Worm (Caenorhabditis elegans) whole organism, L4 larva: ENCODE data around the gene F41G3.21.

Experiments
- D1046.2 ChIP-seq: fragments of 200-800 bp; sonication (Bioruptor generic); IDR thresholded peaks from 2 replicates; pipeline ENCODE4 v1.3.6; 2022; ENCODE audit warnings: missing genetic modification characterization, missing compliant biosample characterization
- T20F7.1 ChIP-seq: fragments of 200-800 bp; sonication (Bioruptor generic); optimal IDR thresholded peaks from 2 replicates; lab custom pipeline; 2018; ENCODE audit warnings: mild to moderate bottlenecking, missing genetic modification characterization, missing compliant biosample characterization
- T26A8.4 ChIP-seq: fragments of 200-800 bp; sonication (Bioruptor generic); IDR thresholded peaks from 2 replicates; pipeline ENCODE4 v1.3.6; 2022; ENCODE audit warnings: missing genetic modification characterization, missing compliant biosample characterization
- Y5F2A.4 ChIP-seq: fragments of 200-800 bp; sonication (Bioruptor generic); optimal IDR thresholded peaks from 2 replicates; lab custom pipeline; 2018; ENCODE audit warnings: mild to moderate bottlenecking, missing genetic modification characterization, missing compliant biosample characterization
- ZK337.2 ChIP-seq: fragments of 200-800 bp; sonication (Bioruptor generic); IDR thresholded peaks from 2 replicates; pipeline ENCODE4 v1.3.6; 2022; ENCODE audit warnings: missing genetic modification reagents, missing genetic modification characterization, missing compliant biosample characterization
- aha-1 ChIP-seq: fragments of 150-350 bp; peaks from one replicate; lab custom pipeline; 2014; ENCODE audit warnings: missing biosample characterization, missing genetic modification characterization
- ceh-20 ChIP-seq: fragments of 200-800 bp; sonication (Bioruptor generic); IDR thresholded peaks from 2 replicates; pipeline ENCODE4 v1.3.6; 2022; ENCODE audit warnings: missing genetic modification reagents, missing genetic modification characterization, missing compliant biosample characterization
- ceh-82 ChIP-seq: sonication (generic microtip); optimal IDR thresholded peaks from 2 replicates; lab custom pipeline; 2017; ENCODE audit warnings: missing biosample characterization, missing genetic modification characterization
- ces-1 ChIP-seq: fragments of 150-350 bp; sonication (generic microtip); optimal IDR thresholded peaks from 4 replicates; lab custom pipeline; 2014; ENCODE audit warnings: missing biosample characterization, missing genetic modification reagents, missing genetic modification characterization
- cey-2 ChIP-seq: sonication (generic microtip); optimal IDR thresholded peaks from 3 replicates; lab custom pipeline; 2017; ENCODE audit warnings: missing genetic modification characterization, mild to moderate bottlenecking, missing compliant biosample characterization, antibody characterized with exemption, borderline replicate concordance; ENCODE audit not compliant: insufficient read depth
- ctbp-1 ChIP-seq: fragments of 200-800 bp; sonication (Bioruptor generic); IDR thresholded peaks from 2 replicates; pipeline ENCODE4 v1.3.6; 2022; ENCODE audit warnings: missing genetic modification reagents, missing genetic modification characterization, missing compliant biosample characterization
- daf-8 ChIP-seq: fragments of 200-800 bp; sonication (Bioruptor generic); IDR thresholded peaks from 2 replicates; pipeline ENCODE4 v1.3.6; 2022; ENCODE audit warnings: missing genetic modification characterization, missing compliant biosample characterization
- dmd-9 ChIP-seq: fragments of 200-800 bp; sonication (Bioruptor generic); IDR thresholded peaks from 2 replicates; pipeline ENCODE4 v1.3.6; 2022; ENCODE audit warnings: missing genetic modification reagents, missing genetic modification characterization, missing compliant biosample characterization
- dpl-1 ChIP-seq: fragments of 150-350 bp; optimal IDR thresholded peaks from 2 replicates; lab custom pipeline; 2014; ENCODE audit warnings: missing biosample characterization, missing genetic modification reagents, missing genetic modification characterization
- duxl-1 ChIP-seq: sonication (generic microtip); optimal IDR thresholded peaks from 2 replicates; lab custom pipeline; 2016; ENCODE audit warnings: mild to moderate bottlenecking, missing genetic modification characterization, moderate library complexity, missing compliant biosample characterization; ENCODE audit not compliant: poor library complexity
- fkh-10 ChIP-seq: fragments of 150-350 bp; optimal IDR thresholded peaks from 2 replicates; lab custom pipeline; 2014; ENCODE audit warnings: missing biosample characterization, missing genetic modification reagents, missing genetic modification characterization
- fos-1 ChIP-seq: fragments of 150-350 bp; optimal IDR thresholded peaks from 2 replicates; lab custom pipeline; 2014; ENCODE audit warnings: missing biosample characterization, missing genetic modification characterization
- hlh-30 ChIP-seq: sonication (generic microtip); optimal IDR thresholded peaks from 2 replicates; lab custom pipeline; 2017; ENCODE audit warnings: antibody characterized with exemption, mild to moderate bottlenecking, missing genetic modification characterization, missing compliant biosample characterization; ENCODE audit not compliant: insufficient read depth
- hmg-1.1 ChIP-seq: fragments of 200-800 bp; sonication (Bioruptor generic); IDR thresholded peaks from 2 replicates; pipeline ENCODE4 v1.3.6; 2022; ENCODE audit warnings: missing genetic modification reagents, missing genetic modification characterization, missing compliant biosample characterization
- jun-1 ChIP-seq: fragments of 150-350 bp; optimal IDR thresholded peaks from 2 replicates; lab custom pipeline; 2014; ENCODE audit warnings: missing biosample characterization, missing genetic modification reagents, missing genetic modification characterization
- lir-3 ChIP-seq: sonication (generic microtip); optimal IDR thresholded peaks from 2 replicates; lab custom pipeline; 2016; ENCODE audit warnings: mild to moderate bottlenecking, missing genetic modification characterization, missing compliant biosample characterization
- lsy-2 ChIP-seq, 2 experiments: fragments of 150-350 bp in 1 of 2; sonication (generic microtip) in 1 of 2; optimal IDR thresholded peaks; 2 replicates each; lab custom pipeline; 2014 to 2017; ENCODE audit warnings: missing biosample characterization in 2 of 2, missing genetic modification characterization in 2 of 2
- madf-5 ChIP-seq, 2 experiments: fragments of 200-800 bp; sonication (Bioruptor generic); IDR thresholded peaks; 2 replicates each; pipeline ENCODE4 v1.3.6; 2022; ENCODE audit warnings: missing compliant biosample characterization in 2 of 2, missing genetic modification characterization in 2 of 2
- madf-9 ChIP-seq: fragments of 200-800 bp; sonication (Bioruptor generic); conservative IDR thresholded peaks from 2 replicates; pipeline ENCODE4 v1.3.6; 2022; ENCODE audit warnings: missing genetic modification reagents, missing genetic modification characterization, missing compliant biosample characterization
- mdl-1 ChIP-seq, 2 experiments: fragments of 150-350 bp in 1 of 2; sonication (generic microtip) in 1 of 2; optimal IDR thresholded peaks; 2 replicates each; lab custom pipeline; 2014 to 2017; ENCODE audit warnings: missing biosample characterization in 2 of 2, missing genetic modification characterization in 2 of 2
- mdt-29 ChIP-seq: fragments of 200-800 bp; sonication (Bioruptor generic); IDR thresholded peaks from 2 replicates; pipeline ENCODE4 v1.3.6; 2022; ENCODE audit warnings: missing genetic modification reagents, missing genetic modification characterization, missing compliant biosample characterization
- mep-1 ChIP-seq: fragments of 150-350 bp; sonication (generic microtip); optimal IDR thresholded peaks from 3 replicates; lab custom pipeline; 2014; ENCODE audit warnings: missing biosample characterization, missing genetic modification characterization
- nhr-10 ChIP-seq: fragments of 150-350 bp; optimal IDR thresholded peaks from 2 replicates; lab custom pipeline; 2014; ENCODE audit warnings: missing biosample characterization, missing genetic modification characterization
- nhr-11 ChIP-seq: fragments of 150-350 bp; optimal IDR thresholded peaks from 2 replicates; lab custom pipeline; 2014; ENCODE audit warnings: missing biosample characterization, missing genetic modification characterization
- nhr-237 ChIP-seq: sonication (generic microtip); optimal IDR thresholded peaks from 2 replicates; lab custom pipeline; 2017; ENCODE audit warnings: missing biosample characterization, missing genetic modification characterization
- nhr-28 ChIP-seq: fragments of 150-350 bp; optimal IDR thresholded peaks from 2 replicates; lab custom pipeline; 2014; ENCODE audit warnings: missing biosample characterization, missing genetic modification characterization
- nhr-6 ChIP-seq: fragments of 150-350 bp; optimal IDR thresholded peaks from 2 replicates; lab custom pipeline; 2014; ENCODE audit warnings: missing biosample characterization, missing genetic modification characterization
- nhr-77 ChIP-seq: fragments of 150-350 bp; optimal IDR thresholded peaks from 2 replicates; lab custom pipeline; 2014; ENCODE audit warnings: missing biosample characterization, missing genetic modification characterization
- php-3 ChIP-seq: fragments of 200-800 bp; sonication (Bioruptor generic); IDR thresholded peaks from 2 replicates; pipeline ENCODE4 v1.3.6; 2022; ENCODE audit warnings: missing genetic modification reagents, missing genetic modification characterization, missing compliant biosample characterization
- rbr-2 ChIP-seq: sonication (generic microtip); optimal IDR thresholded peaks from 2 replicates; lab custom pipeline; 2016; ENCODE audit warnings: missing genotype, missing genetic modification characterization, missing compliant biosample characterization
- set-16 ChIP-seq: fragments of 200-800 bp; sonication (Bioruptor generic); IDR thresholded peaks from 2 replicates; pipeline ENCODE4 v1.3.6; 2022; ENCODE audit warnings: missing genetic modification reagents, missing genetic modification characterization, missing compliant biosample characterization
- snpc-1.2 ChIP-seq: fragments of 200-800 bp; sonication (Bioruptor generic); IDR thresholded peaks from 2 replicates; pipeline ENCODE4 v1.3.6; 2022; ENCODE audit warnings: missing genetic modification reagents, missing genetic modification characterization, missing compliant biosample characterization
- snpc-4 ChIP-seq: fragments of 150-350 bp; optimal IDR thresholded peaks from 2 replicates; lab custom pipeline; 2014; ENCODE audit warnings: missing biosample characterization, missing genetic modification characterization
- tag-97 ChIP-seq: fragments of 200-800 bp; sonication (Bioruptor generic); IDR thresholded peaks from 2 replicates; pipeline ENCODE4 v1.3.6; 2022; ENCODE audit warnings: missing genetic modification characterization, missing compliant biosample characterization
- tra-1 ChIP-seq: fragments of 200-800 bp; sonication (Bioruptor generic); IDR thresholded peaks from 2 replicates; pipeline ENCODE4 v1.3.6; 2022; ENCODE audit warnings: missing genetic modification reagents, missing genetic modification characterization, missing compliant biosample characterization
- unc-130 ChIP-seq: sonication (generic microtip); optimal IDR thresholded peaks from 2 replicates; lab custom pipeline; 2016; ENCODE audit warnings: missing genetic modification reagents, missing genetic modification characterization, missing compliant biosample characterization
- unc-39 ChIP-seq: sonication (generic microtip); optimal IDR thresholded peaks from 2 replicates; lab custom pipeline; 2017; ENCODE audit warnings: missing biosample characterization, missing genetic modification characterization
- unc-62 ChIP-seq, 3 experiments: fragments of 150-350 bp in 1 of 3; sonication (generic microtip); optimal IDR thresholded peaks in 2 of 3; peaks in 1 of 3; 1 replicate in 1 of 3; 2 replicates in 2 of 3; lab custom pipeline; 2014 to 2017; ENCODE audit warnings: missing biosample characterization in 3 of 3, missing genetic modification characterization in 3 of 3, missing genetic modification reagents in 3 of 3, missing genotype in 1 of 3
- zfp-2 ChIP-seq: sonication (generic microtip); optimal IDR thresholded peaks from 2 replicates; lab custom pipeline; 2016; ENCODE audit warnings: mild to moderate bottlenecking, missing genetic modification characterization, missing compliant biosample characterization
- zfp-3 ChIP-seq: fragments of 200-800 bp; sonication (Bioruptor generic); conservative IDR thresholded peaks from 2 replicates; pipeline ENCODE4 v1.3.6; 2022; ENCODE audit warnings: missing genetic modification reagents, missing genetic modification characterization, missing compliant biosample characterization
- zip-11 ChIP-seq: fragments of 200-800 bp; sonication (Bioruptor generic); IDR thresholded peaks from 2 replicates; pipeline ENCODE4 v1.3.6; 2022; ENCODE audit warnings: missing genetic modification characterization, missing compliant biosample characterization
- ztf-11 ChIP-seq: fragments of 150-350 bp; optimal IDR thresholded peaks from 2 replicates; lab custom pipeline; 2014; ENCODE audit warnings: missing biosample characterization, missing genetic modification characterization
- ztf-7 ChIP-seq: fragments of 150-350 bp; optimal IDR thresholded peaks from 2 replicates; lab custom pipeline; 2014; ENCODE audit warnings: missing biosample characterization, missing genetic modification characterization

The F41G3.21 gene

ce11 chrII:6709680-6710079 is 43.1 kb downstream of the F41G3.21 start:
- TF ChIP-seq ces-1 (GFP tag; lab: Kevin White, UChicago) (peak; percentile 49), unc-130 (GFP tag; lab: Kevin White, UChicago) (no peak), fkh-10 (GFP tag; lab: Kevin White, UChicago) (peak; percentile 69), ctbp-1 (GFP tag; lab: Robert Waterston, UW) (peak; percentile 59; the same call in 1 of the 2 replicates)

- TF ChIP-seq nhr-28 (tag; lab: Kevin White, UChicago), result no peak
- TF ChIP-seq zfp-3 (GFP tag; lab: Robert Waterston, UW), result no peak
- no peak for TF ChIP-seq nhr-77 (tag; lab: Kevin White, UChicago)
- TF ChIP-seq mep-1, result peak; percentile 77
- TF ChIP-seq snpc-4 (tag; lab: Kevin White, UChicago), result no peak
- no peak for TF ChIP-seq mdl-1 (tag; optimal IDR thresholded peaks at IDR 0.05; lab: Kevin White, UChicago)
- TF ChIP-seq Y5F2A.4 (GFP tag; lab: Kevin White, UChicago), result no peak
- TF ChIP-seq dmd-9, result no peak
- peak; percentile 25 for TF ChIP-seq rbr-2 (tag; lab: Kevin White, UChicago)
- no peak for TF ChIP-seq lir-3
- no peak for TF ChIP-seq ceh-82
- TF ChIP-seq T26A8.4, result no peak
- peak; percentile 35; the same call in 1 of the 2 replicates for TF ChIP-seq tra-1 (GFP tag; lab: Robert Waterston, UW)
- peak in 1 of 2 experiments; percentile 53 for TF ChIP-seq lsy-2 (tag; optimal IDR thresholded peaks at IDR 0.05; lab: Kevin White, UChicago)
- peak; percentile 54 for TF ChIP-seq hmg-1.1 (GFP tag; lab: Robert Waterston, UW)
- peak; percentile 59; the same call in 1 of the 2 replicates for TF ChIP-seq ceh-20 (GFP tag; lab: Robert Waterston, UW)
- TF ChIP-seq duxl-1 (tag; lab: Kevin White, UChicago), result no peak
- no peak for TF ChIP-seq madf-9
- TF ChIP-seq nhr-11, result peak; percentile 47
- TF ChIP-seq madf-5 (GFP tag; IDR thresholded peaks at IDR 0.05; lab: Robert Waterston, UW), result no peak
- 0 out of 2 replicates have a peak, but pooled peaks have one; percentile 12 for TF ChIP-seq ZK337.2 (GFP tag; lab: Robert Waterston, UW)
- TF ChIP-seq mdt-29 (GFP tag; lab: Robert Waterston, UW), result no peak
- TF ChIP-seq tag-97 (GFP tag; lab: Robert Waterston, UW), result no peak
- TF ChIP-seq dpl-1 (GFP tag; lab: Kevin White, UChicago), result no peak
- TF ChIP-seq php-3 (GFP tag; lab: Robert Waterston, UW), result no peak
- TF ChIP-seq unc-39 (tag; lab: Kevin White, UChicago), result no peak
- TF ChIP-seq ctbp-1 (GFP tag; lab: Robert Waterston, UW), result peak; percentile 62
- no peak for TF ChIP-seq fos-1 (tag; lab: Kevin White, UChicago)
- TF ChIP-seq jun-1 (tag; lab: Kevin White, UChicago), result no peak
- peak in 1 of 2 experiments; percentile 97 for TF ChIP-seq unc-62 (GFP tag; optimal IDR thresholded peaks at IDR 0.05 in 1 of 2; lab: Kevin White, UChicago)
- no peak for TF ChIP-seq unc-62 (tag; optimal IDR thresholded peaks at IDR 0.05; lab: Kevin White, UChicago)
- TF ChIP-seq unc-130 (GFP tag; lab: Kevin White, UChicago), result no peak
- TF ChIP-seq aha-1 (tag; lab: Kevin White, UChicago), result no peak
- no peak for TF ChIP-seq ztf-7 (tag; lab: Kevin White, UChicago)
- TF ChIP-seq, all 104 proteins: peak for 10
These were observed 43.8 kb downstream of the F41G3.21 start for ce11 chrII:6708980-6709379.

- no peak for TF ChIP-seq ztf-11 (tag; lab: Kevin White, UChicago)
- no peak for TF ChIP-seq zfp-2 (tag; lab: Kevin White, UChicago)
- TF ChIP-seq nhr-10 (tag; lab: Kevin White, UChicago), result no peak
- no peak for TF ChIP-seq nhr-6
- no peak for TF ChIP-seq cey-2 (tag; lab: Kevin White, UChicago)
- TF ChIP-seq rbr-2 (tag; lab: Kevin White, UChicago), result peak; percentile 7
- no peak for TF ChIP-seq D1046.2 (GFP tag; lab: Robert Waterston, UW)
- no peak for TF ChIP-seq daf-8 (GFP tag; lab: Robert Waterston, UW)
- TF ChIP-seq ceh-20 (GFP tag; lab: Robert Waterston, UW), result peak; percentile 66; the same call in 1 of the 2 replicates
- TF ChIP-seq T20F7.1 (GFP tag; lab: Kevin White, UChicago), result no peak
- TF ChIP-seq zip-11, result no peak
- no peak for TF ChIP-seq snpc-1.2 (GFP tag; lab: Robert Waterston, UW)
- TF ChIP-seq set-16 (GFP tag; lab: Robert Waterston, UW), result no peak; the same call in 1 of the 2 replicates
- no peak for TF ChIP-seq nhr-237
- no peak for TF ChIP-seq hlh-30 (tag; lab: Kevin White, UChicago)
These were observed 45.1 kb downstream of the F41G3.21 start for ce11 chrII:6707496-6708260.
